Worm (Caenorhabditis elegans) whole organism, mixed stage, embryonic: ENCODE results near the gene cest-34.

ENCODE experiments used
- blmp-1 ChIP-seq: fragments of 150-350 bp; optimal IDR thresholded peaks from 2 replicates; lab custom pipeline; 2014; ENCODE audit warnings: missing biosample characterization, missing genetic modification characterization
- elt-3 ChIP-seq: fragments of 150-350 bp; optimal IDR thresholded peaks from 2 replicates; lab custom pipeline; 2014; ENCODE audit warnings: missing biosample characterization, missing genetic modification characterization
- lin-13 ChIP-seq: fragments of 150-350 bp; optimal IDR thresholded peaks from 2 replicates; lab custom pipeline; 2014; ENCODE audit warnings: missing biosample characterization, missing genetic modification characterization
- nhr-237 ChIP-seq: fragments of 150-350 bp; optimal IDR thresholded peaks from 2 replicates; lab custom pipeline; 2014; ENCODE audit warnings: missing biosample characterization, missing genetic modification characterization
- nhr-76 ChIP-seq: sonication (generic microtip); optimal IDR thresholded peaks from 2 replicates; lab custom pipeline; 2017; ENCODE audit warnings: missing biosample characterization, missing genetic modification characterization

- TF ChIP-seq nhr-237 (no peak), lin-13 (tag; lab: Kevin White, UChicago) (no peak), nhr-76 (tag; lab: Kevin White, UChicago) (no peak), blmp-1 (tag; lab: Kevin White, UChicago) (no peak), elt-3 (tag; lab: Kevin White, UChicago) (no peak)
Observed at ce11 chrV:6685963-6686362, 9.4 kb downstream of the cest-34 start.
